Worm (Caenorhabditis elegans) whole organism, L4/young adult: ENCODE results near the gene txdc-12.1.

Experiments used
- W03F9.2 ChIP-seq: fragments of 150-350 bp; optimal IDR thresholded peaks from 2 replicates; lab custom pipeline; 2014; ENCODE audit warnings: missing biosample characterization, missing genetic modification characterization
- dao-5 ChIP-seq: sonication (generic microtip); optimal IDR thresholded peaks from 2 replicates; lab custom pipeline; 2016; ENCODE audit warnings: missing genotype, missing genetic modification characterization, moderate library complexity, missing compliant biosample characterization
- him-1 ChIP-seq: sonication (generic microtip); optimal IDR thresholded peaks from 2 replicates; lab custom pipeline; 2016; ENCODE audit warnings: missing genotype, missing genetic modification reagents, missing genetic modification characterization, missing compliant biosample characterization

DNA sequence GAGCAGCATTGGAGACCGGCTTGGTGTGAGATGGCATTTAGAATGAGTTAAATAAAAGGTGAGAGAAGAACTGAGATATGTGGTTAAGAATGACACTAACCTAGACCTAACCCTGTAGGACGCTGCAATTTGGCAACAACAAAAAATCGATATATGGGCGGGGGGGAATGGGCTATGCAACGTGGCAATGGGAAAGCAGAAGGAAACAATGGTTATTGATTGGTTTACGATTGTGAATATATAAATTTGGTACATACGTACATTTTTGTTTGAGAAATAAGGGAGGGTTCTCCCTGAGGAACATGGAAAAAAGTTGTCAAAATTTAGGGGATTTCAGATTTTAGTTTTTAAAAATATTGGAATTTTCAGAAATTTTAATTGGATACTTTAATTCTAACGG is 8.9 kb downstream of the txdc-12.1 start, which contains the start of gene tag-276:
- no peak for TF ChIP-seq W03F9.2
- TF ChIP-seq dao-5 (tag; lab: Kevin White, UChicago), result no peak
- no peak for TF ChIP-seq him-1 (tag; lab: Kevin White, UChicago)
